Fruit fly (Drosophila melanogaster): ENCODE results near the gene CG13760.

The CG13760 gene

DNA sequence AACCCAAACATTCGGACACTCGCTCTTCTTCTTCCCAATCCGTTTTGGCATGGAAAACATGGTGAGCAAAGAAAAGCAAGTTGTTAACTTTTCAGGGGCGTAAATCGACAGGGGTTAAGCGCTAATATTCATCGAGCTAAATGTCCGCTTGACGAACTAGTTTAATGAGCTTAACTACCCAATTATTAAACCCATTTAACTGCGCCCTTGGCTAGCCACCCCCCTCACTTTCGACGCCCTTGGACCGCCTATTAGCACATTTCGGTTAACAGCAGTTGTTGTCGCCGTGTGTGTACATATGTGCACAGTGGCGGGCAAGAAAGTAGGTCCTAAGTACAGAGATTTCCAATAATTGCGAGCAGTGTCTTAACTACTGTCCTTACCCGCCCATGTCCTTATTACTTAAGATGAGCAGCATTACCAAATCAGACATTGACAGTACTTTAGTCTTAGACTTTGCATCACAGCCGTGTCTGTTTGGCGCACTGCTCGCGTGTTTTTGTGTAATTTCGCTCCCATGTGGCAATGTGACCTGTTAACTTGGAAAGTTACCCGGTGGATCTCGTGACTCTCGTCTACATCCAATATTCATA lies 4.0 kb upstream of the CG13760 start (continued):
- TF ChIP-seq CG43689 (GFP tag; IDR thresholded peaks at IDR 0.05) (peak; percentile 85), ind (GFP tag; optimal IDR thresholded peaks at IDR 0.05) (peak; percentile 95), Mrtf (GFP tag; IDR thresholded peaks at IDR 0.05) (peak; percentile 95), ci (GFP tag; IDR thresholded peaks at IDR 0.05) (peak; percentile 96), CG14014 (GFP tag; IDR thresholded peaks at IDR 0.05) (peak; percentile 95), trh (GFP tag; optimal IDR thresholded peaks at IDR 0.05) (peak; percentile 80), disco-r (GFP tag; optimal IDR thresholded peaks at IDR 0.05) (peak; percentile 79), CG11456 (GFP tag; IDR thresholded peaks at IDR 0.05) (peak; percentile 97), zen2 (GFP tag; IDR thresholded peaks at IDR 0.05; ENCODE audit: partially characterized antibody) (no peak), CG11085 (GFP tag; IDR thresholded peaks at IDR 0.05) (peak; percentile 95), crc (GFP tag; optimal IDR thresholded peaks at IDR 0.05) (peak; percentile 90), CG15479 (GFP tag; optimal IDR thresholded peaks at IDR 0.05) (no peak), nerfin-1 (tag; optimal IDR thresholded peaks at IDR 0.05) (peak; percentile 62), Aef1 (GFP tag; IDR thresholded peaks at IDR 0.05) (peak; percentile 93), abd-A (tag; optimal IDR thresholded peaks at IDR 0.05) (peak; percentile 68), Abd-B (GFP tag; optimal IDR thresholded peaks at IDR 0.05) (peak; percentile 88), CG7963 (GFP tag; IDR thresholded peaks at IDR 0.05; ENCODE audit: partially characterized antibody) (no peak), Bdp1 (GFP tag; optimal IDR thresholded peaks at IDR 0.05) (peak; percentile 82), Nf-YB (GFP tag; optimal IDR thresholded peaks at IDR 0.05) (peak; percentile 54), CG12942 (GFP tag; optimal IDR thresholded peaks at IDR 0.05) (peak; percentile 94), Sry-β (GFP tag; optimal IDR thresholded peaks at IDR 0.05) (no peak), grn (GFP tag; optimal IDR thresholded peaks at IDR 0.05) (no peak), CG13296 (GFP tag; optimal IDR thresholded peaks at IDR 0.05) (peak; percentile 83), pan (optimal IDR thresholded peaks at IDR 0.05) (no peak), pan (GFP tag; optimal IDR thresholded peaks at IDR 0.05 in 1 of 2, IDR thresholded peaks at IDR 0.05 in 1 of 2) (peak in 1 of 2 experiments; percentile 94), NFAT (GFP tag; IDR thresholded peaks at IDR 0.05) (peak; percentile 98), Doc3 (GFP tag; IDR thresholded peaks at IDR 0.05; ENCODE audit: partially characterized antibody) (no peak), nerfin-2 (GFP tag; IDR thresholded peaks at IDR 0.05; ENCODE audit: partially characterized antibody) (no peak), Ets65A (GFP tag) (peak; percentile 99), zfh2 (GFP tag; optimal IDR thresholded peaks at IDR 0.05) (peak; percentile 98), CG18619 (GFP tag; optimal IDR thresholded peaks at IDR 0.05) (peak; percentile 90), ATbp (GFP tag; optimal IDR thresholded peaks at IDR 0.05) (peak; percentile 88), Hmr (GFP tag; optimal IDR thresholded peaks at IDR 0.05) (peak; percentile 96), CG6765 (GFP tag; optimal IDR thresholded peaks at IDR 0.05) (peak; percentile 66)

DNA sequence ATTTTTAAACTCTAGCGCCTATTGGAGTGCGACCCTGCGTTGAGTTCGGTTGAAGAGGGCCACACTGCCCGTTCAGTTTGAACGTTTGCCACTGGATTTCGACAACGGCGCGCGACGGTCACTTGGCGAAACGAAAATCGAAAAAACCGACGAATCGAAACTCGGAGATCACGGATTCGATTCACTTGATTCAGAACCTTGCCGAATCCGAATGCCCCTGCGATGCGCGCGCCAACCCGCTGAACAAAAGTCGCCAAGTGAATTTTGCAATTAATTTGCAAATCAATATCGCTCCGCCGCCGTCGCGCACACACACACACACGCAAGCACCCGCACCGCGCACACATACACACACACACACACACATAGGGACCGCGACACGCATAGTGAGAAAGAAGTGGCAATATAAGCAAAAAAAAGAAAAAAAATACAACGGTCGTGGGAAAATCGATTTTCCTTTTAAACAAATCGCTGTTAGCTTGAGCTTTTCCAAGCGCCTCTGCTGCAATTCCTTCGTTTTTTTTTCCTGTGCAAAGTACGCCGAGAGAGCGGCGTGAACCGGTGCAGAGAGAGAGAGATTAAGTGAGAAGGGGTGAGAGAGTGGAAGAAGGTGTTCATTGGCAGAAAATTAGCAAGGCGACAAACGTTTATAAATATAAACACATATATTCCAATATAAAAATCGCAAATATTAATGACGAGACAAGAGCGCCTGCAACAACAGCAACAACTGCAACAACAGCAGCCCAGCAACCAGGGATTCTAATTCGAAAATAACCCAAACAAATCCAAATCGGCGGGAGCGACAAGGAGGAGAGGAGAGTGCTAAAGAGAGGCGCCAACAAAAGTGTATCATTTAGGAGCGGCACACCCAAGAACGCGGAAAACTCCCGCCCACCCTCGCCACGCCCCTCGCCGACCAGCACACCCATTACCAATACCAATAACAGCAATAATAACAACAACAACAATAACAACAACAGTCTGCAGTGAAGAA lies 3.2 kb upstream of the CG13760 start, which contains the start of gene egh:
TSS of gene egh (plus strand) at position 89 of the 997 bp plus-strand sequence.
- TF ChIP-seq croc (GFP tag; conservative IDR thresholded peaks at IDR 0.05) = no peak
- peak; percentile 34 for TF ChIP-seq zfh2 (GFP tag; optimal IDR thresholded peaks at IDR 0.05)
- TF ChIP-seq pum (GFP tag; optimal IDR thresholded peaks at IDR 0.05) = no peak
- TF ChIP-seq CG4282 (GFP tag; optimal IDR thresholded peaks at IDR 0.05) = no peak
- TF ChIP-seq emc (GFP tag; optimal IDR thresholded peaks at IDR 0.05) = peak; percentile 14
- no peak for TF ChIP-seq ro (GFP tag; IDR thresholded peaks at IDR 0.05)
- no peak; the same call in 2 of the 3 replicates for TF ChIP-seq so (GFP tag; IDR thresholded peaks at IDR 0.05)
- TF ChIP-seq B-H2 (GFP tag; optimal IDR thresholded peaks at IDR 0.05) = no peak
- peak; percentile 40; the same call in 1 of the 2 replicates for TF ChIP-seq klu (GFP tag; IDR thresholded peaks at IDR 0.05)
- TF ChIP-seq gsb-n (tag; optimal IDR thresholded peaks at IDR 0.05) = peak; percentile 16
- TF ChIP-seq CG14050 (GFP tag; IDR thresholded peaks at IDR 0.05) = no peak
- peak; percentile 34 for TF ChIP-seq CG10267 (tag; optimal IDR thresholded peaks at IDR 0.05)
- 0 out of 2 replicates have a peak, but pooled peaks have one; percentile 39 for TF ChIP-seq ttk (GFP tag; IDR thresholded peaks at IDR 0.05)
- TF ChIP-seq peb (GFP tag; IDR thresholded peaks at IDR 0.05) = no peak
- TF ChIP-seq ase (GFP tag; IDR thresholded peaks at IDR 0.05) = peak; percentile 31; the same call in 1 of the 3 replicates
- TF ChIP-seq CG1832 (GFP tag; optimal IDR thresholded peaks at IDR 0.05) = no peak

Measured in whole organism, embryonic.